Worm (Caenorhabditis elegans) whole organism, L4 larva: ENCODE data around the gene mrps-26.

ENCODE experiments used
- egl-43 ChIP-seq: fragments of 200-800 bp; sonication (Bioruptor generic); IDR thresholded peaks from 2 replicates; pipeline ENCODE4 v1.3.6; 2022; ENCODE audit warnings: missing genetic modification reagents, missing genetic modification characterization, missing compliant biosample characterization
- nhr-6 ChIP-seq: fragments of 150-350 bp; optimal IDR thresholded peaks from 2 replicates; lab custom pipeline; 2014; ENCODE audit warnings: missing biosample characterization, missing genetic modification characterization
- set-16 ChIP-seq: fragments of 200-800 bp; sonication (Bioruptor generic); IDR thresholded peaks from 2 replicates; pipeline ENCODE4 v1.3.6; 2022; ENCODE audit warnings: missing genetic modification reagents, missing genetic modification characterization, missing compliant biosample characterization

mrps-26 gene

DNA sequence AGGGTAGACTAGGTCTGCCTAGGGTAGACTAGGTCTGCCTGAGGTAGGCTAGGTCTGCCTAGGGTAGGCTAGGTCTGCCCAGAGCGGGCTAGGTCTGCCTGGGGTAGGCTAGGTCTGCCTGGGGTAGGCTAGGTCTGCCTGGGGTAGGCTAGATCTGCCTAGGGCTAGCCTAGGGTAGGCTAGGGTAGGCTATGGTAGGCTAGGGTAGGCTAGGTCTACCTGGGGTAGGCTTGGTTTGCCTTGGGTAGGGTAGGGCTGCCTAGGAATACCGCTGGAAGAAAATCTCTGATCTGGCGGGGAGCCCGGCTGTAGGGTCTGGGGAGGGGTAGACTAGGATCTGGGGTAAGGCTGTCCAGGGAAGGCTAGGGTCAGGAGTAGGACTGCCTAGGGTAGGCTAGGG, 51.1 kb downstream of the mrps-26 start:
- no peak for TF ChIP-seq nhr-6 (tag; lab: Kevin White, UChicago)
- 0 out of 2 replicates have a peak, but pooled peaks have one; percentile 26 for TF ChIP-seq egl-43 (GFP tag; lab: Robert Waterston, UW)
- TF ChIP-seq set-16 (GFP tag; lab: Robert Waterston, UW), result peak; percentile 75
